Worm (Caenorhabditis elegans) whole organism, L2 larva: ENCODE results near the gene dpff-1.
A peak's percentile ranks its signal among the peaks of the same experiment; 100 is the strongest.

Source experiments
- C34F6.9 ChIP-seq: fragments of 150-350 bp; optimal IDR thresholded peaks from 2 replicates; lab custom pipeline; 2014; ENCODE audit warnings: missing biosample characterization, missing genetic modification characterization
- F13H6.1 ChIP-seq: sonication (generic microtip); optimal IDR thresholded peaks from 2 replicates; lab custom pipeline; 2016; ENCODE audit warnings: missing genetic modification characterization, missing compliant biosample characterization
- ceh-16 ChIP-seq: fragments of 150-350 bp; optimal IDR thresholded peaks from 2 replicates; lab custom pipeline; 2014; ENCODE audit warnings: missing biosample characterization, missing genetic modification characterization
- dmd-4 ChIP-seq: sonication (generic microtip); optimal IDR thresholded peaks from 2 replicates; lab custom pipeline; 2017; ENCODE audit warnings: missing biosample characterization, missing genetic modification characterization
- mdl-1 ChIP-seq, 2 experiments: fragments of 150-350 bp in 1 of 2; sonication (generic microtip) in 1 of 2; optimal IDR thresholded peaks; 2 replicates each; lab custom pipeline; 2017; ENCODE audit warnings: missing biosample characterization in 2 of 2, missing genetic modification characterization in 2 of 2
- nhr-12 ChIP-seq: fragments of 150-350 bp; optimal IDR thresholded peaks from 2 replicates; lab custom pipeline; 2014; ENCODE audit warnings: missing biosample characterization, missing genetic modification characterization
- nhr-23 ChIP-seq: fragments of 150-350 bp; optimal IDR thresholded peaks from 2 replicates; lab custom pipeline; 2014; ENCODE audit warnings: missing biosample characterization, missing genetic modification reagents, missing genetic modification characterization
- skn-1 ChIP-seq: sonication (generic microtip); optimal IDR thresholded peaks from 2 replicates; lab custom pipeline; 2017; ENCODE audit warnings: missing biosample characterization, missing genetic modification characterization
- snpc-4 ChIP-seq: fragments of 150-350 bp; optimal IDR thresholded peaks from 2 replicates; lab custom pipeline; 2014; ENCODE audit warnings: missing biosample characterization, missing genetic modification characterization
- ztf-11 ChIP-seq: sonication (generic microtip); optimal IDR thresholded peaks from 2 replicates; lab custom pipeline; 2017; ENCODE audit warnings: missing biosample characterization, missing genetic modification characterization

- no peak for TF ChIP-seq skn-1
- no peak for TF ChIP-seq ztf-11 (tag; lab: Kevin White, UChicago)
- TF ChIP-seq C34F6.9 (tag; lab: Kevin White, UChicago): no peak
- TF ChIP-seq snpc-4 (tag; lab: Kevin White, UChicago): no peak
- TF ChIP-seq mdl-1 (tag; optimal IDR thresholded peaks at IDR 0.05; lab: Kevin White, UChicago): no peak
- no peak for TF ChIP-seq nhr-12 (tag; lab: Kevin White, UChicago)
- TF ChIP-seq F13H6.1 (tag; lab: Kevin White, UChicago): peak; percentile 24
- no peak for TF ChIP-seq dmd-4 (tag; lab: Kevin White, UChicago)
- TF ChIP-seq ceh-16 (tag; lab: Kevin White, UChicago): no peak
- TF ChIP-seq nhr-23: no peak
Observed at ce11 chrIII:5930659-5931058, 24.5 kb upstream of the dpff-1 start.
